Worm (Caenorhabditis elegans) whole organism, L2 larva: ENCODE measurements around the gene best-9.

Source experiments
- C34F6.9 ChIP-seq: fragments of 150-350 bp; optimal IDR thresholded peaks from 2 replicates; lab custom pipeline; 2014; ENCODE audit warnings: missing biosample characterization, missing genetic modification characterization
- F13H6.1 ChIP-seq: sonication (generic microtip); optimal IDR thresholded peaks from 2 replicates; lab custom pipeline; 2016; ENCODE audit warnings: missing genetic modification characterization, missing compliant biosample characterization
- Y55F3AM.14 ChIP-seq: fragments of 200-800 bp; sonication (Bioruptor generic); optimal IDR thresholded peaks from 2 replicates; lab custom pipeline; 2018; ENCODE audit warnings: mild to moderate bottlenecking, missing genetic modification characterization, missing compliant biosample characterization
- ZK546.5 ChIP-seq: sonication (generic microtip); optimal IDR thresholded peaks from 2 replicates; lab custom pipeline; 2017; ENCODE audit warnings: missing biosample characterization, missing genetic modification characterization
- alr-1 ChIP-seq: fragments of 150-350 bp; optimal IDR thresholded peaks from 2 replicates; lab custom pipeline; 2014; ENCODE audit warnings: missing biosample characterization, missing genetic modification characterization
- aly-2 ChIP-seq: fragments of 150-350 bp; optimal IDR thresholded peaks from 2 replicates; lab custom pipeline; 2014; ENCODE audit warnings: missing biosample characterization, missing genetic modification characterization
- ama-1 ChIP-seq: fragments of 150-350 bp; optimal IDR thresholded peaks from 2 replicates; lab custom pipeline; 2018; ENCODE audit warnings: inconsistent platforms
- blmp-1 ChIP-seq: sonication (generic microtip); optimal IDR thresholded peaks from 2 replicates; lab custom pipeline; 2017; ENCODE audit warnings: missing genetic modification characterization, mild to moderate bottlenecking, missing compliant biosample characterization, antibody characterized with exemption, moderate library complexity; ENCODE audit not compliant: insufficient read depth
- ceh-16 ChIP-seq: fragments of 150-350 bp; optimal IDR thresholded peaks from 2 replicates; lab custom pipeline; 2014; ENCODE audit warnings: missing biosample characterization, missing genetic modification characterization
- crh-2 ChIP-seq: sonication (generic microtip); optimal IDR thresholded peaks from 2 replicates; lab custom pipeline; 2017; ENCODE audit warnings: missing biosample characterization, missing genetic modification characterization
- dmd-4 ChIP-seq: sonication (generic microtip); optimal IDR thresholded peaks from 2 replicates; lab custom pipeline; 2017; ENCODE audit warnings: missing biosample characterization, missing genetic modification characterization
- egl-27 ChIP-seq: sonication (generic microtip); optimal IDR thresholded peaks from 3 replicates; lab custom pipeline; 2017; ENCODE audit warnings: missing biosample characterization, missing genetic modification reagents, missing genetic modification characterization
- elt-1 ChIP-seq: fragments of 150-350 bp; optimal IDR thresholded peaks from 2 replicates; lab custom pipeline; 2014; ENCODE audit warnings: missing biosample characterization, missing genetic modification characterization
- elt-3 ChIP-seq: sonication (generic microtip); optimal IDR thresholded peaks from 2 replicates; lab custom pipeline; 2017; ENCODE audit warnings: missing biosample characterization, missing genetic modification characterization
- fos-1 ChIP-seq: fragments of 150-350 bp; optimal IDR thresholded peaks from 2 replicates; lab custom pipeline; 2014; ENCODE audit warnings: missing biosample characterization, missing genetic modification characterization
- gmeb-1 ChIP-seq: fragments of 150-350 bp; optimal IDR thresholded peaks from 2 replicates; lab custom pipeline; 2014; ENCODE audit warnings: missing biosample characterization, missing genetic modification characterization
- lin-11 ChIP-seq: fragments of 150-350 bp; sonication (generic microtip); optimal IDR thresholded peaks from 2 replicates; lab custom pipeline; 2014; ENCODE audit warnings: missing biosample characterization, missing genetic modification characterization, inconsistent platforms, mixed read lengths
- lin-13 ChIP-seq: fragments of 150-350 bp; optimal IDR thresholded peaks from 2 replicates; lab custom pipeline; 2014; ENCODE audit warnings: missing biosample characterization, missing genetic modification reagents, missing genetic modification characterization
- lin-39 ChIP-seq: fragments of 150-350 bp; optimal IDR thresholded peaks from 2 replicates; lab custom pipeline; 2014; ENCODE audit warnings: missing biosample characterization, missing genetic modification reagents, missing genetic modification characterization
- lsy-2 ChIP-seq, 2 experiments: fragments of 150-350 bp in 1 of 2; sonication (generic microtip) in 1 of 2; optimal IDR thresholded peaks; 2 replicates each; lab custom pipeline; 2014 to 2017; ENCODE audit warnings: missing biosample characterization in 2 of 2, missing genetic modification characterization in 2 of 2
- mab-5 ChIP-seq: fragments of 150-350 bp; optimal IDR thresholded peaks from 2 replicates; lab custom pipeline; 2014; ENCODE audit warnings: missing biosample characterization, missing genetic modification characterization
- mdl-1 ChIP-seq, 2 experiments: fragments of 150-350 bp in 1 of 2; sonication (generic microtip) in 1 of 2; optimal IDR thresholded peaks; 2 replicates each; lab custom pipeline; 2017; ENCODE audit warnings: missing biosample characterization in 2 of 2, missing genetic modification characterization in 2 of 2
- nhr-10 ChIP-seq: sonication (generic microtip); optimal IDR thresholded peaks from 2 replicates; lab custom pipeline; 2017; ENCODE audit warnings: missing biosample characterization, missing genetic modification characterization
- nhr-12 ChIP-seq: fragments of 150-350 bp; optimal IDR thresholded peaks from 2 replicates; lab custom pipeline; 2014; ENCODE audit warnings: missing biosample characterization, missing genetic modification characterization
- nhr-129 ChIP-seq: fragments of 150-350 bp; optimal IDR thresholded peaks from 2 replicates; lab custom pipeline; 2014; ENCODE audit warnings: missing biosample characterization, missing genetic modification characterization
- nhr-21 ChIP-seq: fragments of 150-350 bp; optimal IDR thresholded peaks from 2 replicates; lab custom pipeline; 2014; ENCODE audit warnings: missing biosample characterization, missing genetic modification characterization
- nhr-23 ChIP-seq: fragments of 150-350 bp; optimal IDR thresholded peaks from 2 replicates; lab custom pipeline; 2014; ENCODE audit warnings: missing biosample characterization, missing genetic modification reagents, missing genetic modification characterization
- nhr-25 ChIP-seq: fragments of 150-350 bp; sonication (generic microtip); optimal IDR thresholded peaks from 3 replicates; lab custom pipeline; 2014; ENCODE audit warnings: missing biosample characterization, missing genetic modification characterization
- nhr-6 ChIP-seq: fragments of 150-350 bp; optimal IDR thresholded peaks from 2 replicates; lab custom pipeline; 2014; ENCODE audit warnings: missing biosample characterization, missing genetic modification characterization
- nhr-77 ChIP-seq: fragments of 150-350 bp; optimal IDR thresholded peaks from 2 replicates; lab custom pipeline; 2014; ENCODE audit warnings: missing biosample characterization, missing genetic modification characterization
- peb-1 ChIP-seq: fragments of 150-350 bp; optimal IDR thresholded peaks from 2 replicates; lab custom pipeline; 2014; ENCODE audit warnings: missing biosample characterization, missing genetic modification characterization
- sem-4 ChIP-seq: fragments of 150-350 bp; optimal IDR thresholded peaks from 2 replicates; lab custom pipeline; 2014; ENCODE audit warnings: missing biosample characterization, missing genetic modification reagents, missing genetic modification characterization
- skn-1 ChIP-seq: sonication (generic microtip); optimal IDR thresholded peaks from 2 replicates; lab custom pipeline; 2017; ENCODE audit warnings: missing biosample characterization, missing genetic modification characterization
- sma-3 ChIP-seq: sonication (generic microtip); optimal IDR thresholded peaks from 2 replicates; lab custom pipeline; 2016; ENCODE audit warnings: missing genetic modification reagents, missing genetic modification characterization, missing compliant biosample characterization
- sma-9 ChIP-seq, 2 experiments: fragments of 150-350 bp in 1 of 2; sonication (generic microtip) in 1 of 2; optimal IDR thresholded peaks; 2 replicates each; lab custom pipeline; 2014 to 2016; ENCODE audit warnings: missing genetic modification characterization in 2 of 2, mild to moderate bottlenecking in 1 of 2, missing biosample characterization in 1 of 2, missing compliant biosample characterization in 1 of 2, missing genetic modification reagents in 1 of 2, moderate library complexity in 1 of 2
- unc-39 ChIP-seq: fragments of 150-350 bp; optimal IDR thresholded peaks from 2 replicates; lab custom pipeline; 2014; ENCODE audit warnings: missing biosample characterization, missing genetic modification characterization
- unc-55 ChIP-seq: fragments of 150-350 bp; sonication (generic microtip); optimal IDR thresholded peaks from 3 replicates; lab custom pipeline; 2014; ENCODE audit warnings: missing biosample characterization, missing genetic modification reagents, missing genetic modification characterization
- zag-1 ChIP-seq: fragments of 150-350 bp; optimal IDR thresholded peaks from 2 replicates; lab custom pipeline; 2014; ENCODE audit warnings: missing biosample characterization, missing genetic modification characterization
- ztf-1 ChIP-seq: fragments of 200-800 bp; sonication (Bioruptor generic); conservative IDR thresholded peaks from 2 replicates; pipeline ENCODE4 v1.3.6; 2022; ENCODE audit warnings: missing genetic modification characterization, missing compliant biosample characterization
- ztf-4 ChIP-seq: fragments of 150-350 bp; optimal IDR thresholded peaks from 2 replicates; lab custom pipeline; 2014; ENCODE audit warnings: missing biosample characterization, missing genetic modification characterization

The best-9 gene

DNA sequence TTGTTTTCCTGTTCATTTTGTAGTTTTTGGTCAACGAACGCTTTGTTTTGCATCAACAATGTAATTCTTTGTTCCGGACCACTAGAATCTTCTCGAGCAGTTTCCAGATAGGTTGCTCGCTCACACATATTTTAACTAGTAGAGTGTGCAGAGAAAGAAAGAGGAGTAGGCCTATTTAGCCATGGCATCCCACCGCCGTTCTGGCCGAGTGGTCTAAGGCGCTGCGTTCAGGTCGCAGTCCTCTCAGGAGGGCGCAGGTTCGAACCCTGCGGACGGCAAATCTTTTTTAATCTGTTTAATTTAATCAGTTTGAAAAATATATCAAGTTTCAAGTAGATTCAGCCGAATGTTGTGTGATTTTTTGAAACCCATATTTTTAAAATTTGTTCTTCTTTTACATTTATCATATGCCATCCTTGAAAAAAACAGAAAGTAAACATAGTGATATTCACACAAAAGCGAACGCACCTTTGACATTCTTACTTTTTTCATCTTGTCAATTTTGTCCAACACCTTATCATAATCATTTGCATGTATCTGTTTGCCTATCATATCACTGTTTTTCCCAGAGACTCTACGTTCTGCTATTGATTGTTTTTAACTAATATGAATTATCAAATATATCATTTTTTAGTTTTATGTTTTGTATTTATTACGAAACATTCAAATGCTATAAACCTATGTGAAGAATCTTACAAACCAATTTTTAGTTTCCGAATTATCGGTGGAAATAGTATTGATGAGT, 3.7 kb upstream of the best-9 start, which contains the start of gene try-3:
try-3 (plus strand) TSS at position 532 of the 745 bp plus-strand sequence.
- TF ChIP-seq lsy-2 (tag; optimal IDR thresholded peaks at IDR 0.05; lab: Kevin White, UChicago) (peak; percentile 44 to 70), nhr-10 (tag; lab: Kevin White, UChicago) (no peak), gmeb-1 (tag; lab: Kevin White, UChicago) (peak; percentile 56), lin-13 (peak; percentile 72), Y55F3AM.14 (GFP tag; lab: Kevin White, UChicago) (peak; percentile 24), nhr-23 (tag; lab: Kevin White, UChicago) (no peak), elt-1 (tag; lab: Kevin White, UChicago) (no peak), dmd-4 (no peak), aly-2 (tag; lab: Kevin White, UChicago) (no peak), alr-1 (tag; lab: Kevin White, UChicago) (no peak), unc-55 (GFP tag; lab: Kevin White, UChicago) (peak; percentile 69), C34F6.9 (tag; lab: Kevin White, UChicago) (peak; percentile 77), ceh-16 (no peak), zag-1 (tag; lab: Kevin White, UChicago) (peak; percentile 26), nhr-129 (tag; lab: Kevin White, UChicago) (peak; percentile 73), mdl-1 (tag; optimal IDR thresholded peaks at IDR 0.05; lab: Kevin White, UChicago) (peak in 1 of 2 experiments; percentile 60), ztf-4 (tag; lab: Kevin White, UChicago) (peak; percentile 34), blmp-1 (tag; lab: Kevin White, UChicago) (peak; percentile 12), F13H6.1 (tag; lab: Kevin White, UChicago) (peak; percentile 61), fos-1 (peak; percentile 33), unc-39 (no peak), sma-9 (GFP tag; optimal IDR thresholded peaks at IDR 0.05; lab: Kevin White, UChicago) (peak; percentile 70), sma-9 (tag; optimal IDR thresholded peaks at IDR 0.05; lab: Kevin White, UChicago) (no peak), lin-11 (peak; percentile 56), ama-1 (lab: Kevin White, UChicago) (no peak), ztf-1 (GFP tag; lab: Robert Waterston, UW) (no peak), sma-3 (GFP tag; lab: Kevin White, UChicago) (peak; percentile 64), egl-27 (peak; percentile 21), nhr-25 (tag; lab: Kevin White, UChicago) (peak; percentile 19), mab-5 (tag; lab: Kevin White, UChicago) (no peak), nhr-77 (tag; lab: Kevin White, UChicago) (no peak), nhr-21 (tag; lab: Kevin White, UChicago) (peak; percentile 15), elt-3 (tag; lab: Kevin White, UChicago) (no peak), crh-2 (tag; lab: Kevin White, UChicago) (peak; percentile 78)

DNA sequence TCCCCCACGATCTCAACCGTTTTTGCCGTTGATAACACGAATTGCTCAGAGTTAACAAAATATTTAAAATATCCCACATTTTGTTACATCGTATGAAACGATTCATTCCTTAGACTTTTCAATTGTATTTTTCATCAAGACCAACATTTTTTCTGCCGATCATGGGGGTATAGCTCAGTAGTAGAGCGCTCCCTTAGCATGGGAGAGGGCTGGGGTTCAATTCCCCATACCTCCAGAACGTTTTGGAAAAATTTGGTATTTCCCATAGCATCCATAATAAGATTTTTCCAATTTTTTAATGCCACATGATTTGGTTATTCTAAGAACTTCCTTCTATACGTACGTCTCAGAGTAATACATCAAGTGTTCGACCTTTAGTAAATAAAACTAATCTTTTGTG, 1.5 kb downstream of the best-9 start:
- TF ChIP-seq lin-39 (tag; lab: Kevin White, UChicago) (no peak), sem-4 (tag; lab: Kevin White, UChicago) (no peak), egl-27 (no peak), lin-13 (no peak), sma-9 (GFP tag; optimal IDR thresholded peaks at IDR 0.05; lab: Kevin White, UChicago) (no peak), sma-9 (tag; optimal IDR thresholded peaks at IDR 0.05; lab: Kevin White, UChicago) (no peak), Y55F3AM.14 (GFP tag; lab: Kevin White, UChicago) (no peak), nhr-23 (tag; lab: Kevin White, UChicago) (no peak), fos-1 (no peak), peb-1 (no peak), ama-1 (lab: Kevin White, UChicago) (no peak), nhr-6 (tag; lab: Kevin White, UChicago) (no peak)

DNA sequence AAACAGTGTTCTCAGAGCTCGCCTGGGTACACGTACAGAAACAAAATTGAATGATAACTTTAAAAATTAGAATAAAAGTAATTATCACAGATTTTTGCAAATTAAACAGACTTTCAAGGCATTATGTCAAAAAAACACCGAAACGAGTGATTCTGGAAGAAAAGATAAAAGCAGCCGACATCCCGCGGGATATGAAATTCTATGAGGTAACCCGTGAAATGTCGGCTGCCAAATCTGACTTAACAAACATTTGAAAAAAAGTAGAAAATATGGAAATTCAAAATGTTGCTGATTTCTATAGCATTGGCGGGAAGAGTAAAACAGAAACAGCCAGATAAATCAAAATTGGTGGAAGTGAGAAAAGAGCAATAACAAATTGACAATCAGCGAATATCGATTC, 5.1 kb downstream of the best-9 start:
- TF ChIP-seq skn-1 (tag; lab: Kevin White, UChicago): no peak
- TF ChIP-seq lin-39 (tag; lab: Kevin White, UChicago): no peak
- TF ChIP-seq sma-3 (GFP tag; lab: Kevin White, UChicago): no peak
- TF ChIP-seq nhr-12 (tag; lab: Kevin White, UChicago): no peak
- TF ChIP-seq ztf-1 (GFP tag; lab: Robert Waterston, UW): no peak
- TF ChIP-seq aly-2 (tag; lab: Kevin White, UChicago): no peak
- no peak for TF ChIP-seq ZK546.5 (tag; lab: Kevin White, UChicago)
